Fruit fly (Drosophila melanogaster): ENCODE measurements around the gene gskt.

gskt gene

DNA sequence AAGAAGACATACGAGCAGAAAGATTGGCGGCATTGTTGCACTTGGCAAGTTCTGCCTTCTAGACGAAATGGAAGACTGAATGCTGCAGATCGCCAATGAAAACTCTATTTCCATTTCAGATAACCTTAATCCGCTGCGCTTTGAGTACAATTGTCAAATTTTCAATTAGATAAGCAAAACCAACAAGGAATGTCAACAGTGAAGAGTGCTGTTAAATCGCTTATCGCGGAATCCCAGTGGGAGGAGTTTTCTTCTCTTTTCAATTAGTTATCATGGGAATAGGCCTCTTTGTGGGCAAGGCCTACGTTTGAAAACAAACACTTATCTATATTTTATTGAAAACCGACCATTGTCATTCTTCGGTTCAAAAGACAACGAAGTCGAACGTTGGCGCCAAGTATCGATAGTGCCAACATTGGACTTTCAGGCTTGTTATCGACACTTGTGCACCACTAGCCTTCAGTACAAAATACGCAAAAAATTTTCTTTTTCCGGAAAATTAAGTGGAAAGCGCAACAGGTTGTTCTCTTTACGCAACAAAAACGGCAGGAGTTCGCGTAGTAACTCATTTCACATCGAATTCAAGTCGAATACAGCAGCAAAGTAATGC, 23.1 kb downstream of the gskt start, which contains the start of the genes Ugt35D1 and Gcn2 (continued):
- TF ChIP-seq ab (GFP tag; optimal IDR thresholded peaks at IDR 0.05) (no peak), CG31441 (GFP tag; IDR thresholded peaks at IDR 0.05) (no peak), sob (GFP tag; IDR thresholded peaks at IDR 0.05) (peak; percentile 23; the same call in 1 of the 2 replicates), Dp (GFP tag; optimal IDR thresholded peaks at IDR 0.05) (peak; percentile 94), repo (GFP tag; optimal IDR thresholded peaks at IDR 0.05) (no peak), ERR (GFP tag; optimal IDR thresholded peaks at IDR 0.05) (no peak), HLH54F (GFP tag; optimal IDR thresholded peaks at IDR 0.05) (no peak), H2.0 (GFP tag; IDR thresholded peaks at IDR 0.05) (no peak), slp2 (GFP tag; optimal IDR thresholded peaks at IDR 0.05) (no peak), ken (GFP tag; IDR thresholded peaks at IDR 0.05) (0 out of 3 replicates have a peak, but pooled peaks have one; percentile 24), CG6854 (GFP tag; optimal IDR thresholded peaks at IDR 0.05) (no peak), pb (GFP tag; optimal IDR thresholded peaks at IDR 0.05) (no peak), kni (GFP tag; optimal IDR thresholded peaks at IDR 0.05) (peak; percentile 84), CG13775 (GFP tag; optimal IDR thresholded peaks at IDR 0.05) (no peak), fd96Cb (tag; optimal IDR thresholded peaks at IDR 0.05) (peak; percentile 25), prd (optimal IDR thresholded peaks at IDR 0.05) (no peak), prd (GFP tag; IDR thresholded peaks at IDR 0.05) (peak; percentile 58), pita (GFP tag; optimal IDR thresholded peaks at IDR 0.05) (no peak), CG11504 (tag; optimal IDR thresholded peaks at IDR 0.05) (no peak), Gsc (GFP tag; IDR thresholded peaks at IDR 0.05) (no peak), CG15073 (GFP tag; optimal IDR thresholded peaks at IDR 0.05) (no peak), aop (GFP tag; IDR thresholded peaks at IDR 0.05) (no peak), cad (GFP tag; optimal IDR thresholded peaks at IDR 0.05) (no peak), mld (GFP tag; IDR thresholded peaks at IDR 0.05; ENCODE audit: partially characterized antibody) (no peak), gce (GFP tag; IDR thresholded peaks at IDR 0.05) (peak; percentile 77; the same call in 2 of the 3 replicates), CG11696 (GFP tag; IDR thresholded peaks at IDR 0.05) (no peak), CG8765 (GFP tag; IDR thresholded peaks at IDR 0.05) (no peak), lbe (GFP tag; optimal IDR thresholded peaks at IDR 0.05) (no peak), wdn (GFP tag; IDR thresholded peaks at IDR 0.05) (no peak), CG2202 (tag; optimal IDR thresholded peaks at IDR 0.05) (peak; percentile 70), gfzf (GFP tag; optimal IDR thresholded peaks at IDR 0.05) (no peak), gcm (GFP tag; optimal IDR thresholded peaks at IDR 0.05) (no peak), CG3726 (GFP tag; IDR thresholded peaks at IDR 0.05) (no peak), Ravus (GFP tag; IDR thresholded peaks at IDR 0.05) (no peak), CG10543 (GFP tag; optimal IDR thresholded peaks at IDR 0.05) (no peak), D19B (GFP tag; optimal IDR thresholded peaks at IDR 0.05) (no peak), chn (GFP tag; optimal IDR thresholded peaks at IDR 0.05) (no peak), ara (GFP tag; IDR thresholded peaks at IDR 0.05) (peak; percentile 84), eve (GFP tag; optimal IDR thresholded peaks at IDR 0.05) (no peak), CG1024 (GFP tag; IDR thresholded peaks at IDR 0.05) (peak; percentile 74; the same call in 1 of the 2 replicates), CG11085 (GFP tag; IDR thresholded peaks at IDR 0.05) (no peak), Oli (tag; optimal IDR thresholded peaks at IDR 0.05) (no peak), nerfin-1 (tag; optimal IDR thresholded peaks at IDR 0.05) (no peak), CG14014 (GFP tag; IDR thresholded peaks at IDR 0.05) (no peak), CkIIα-i1 (GFP tag; IDR thresholded peaks at IDR 0.05) (no peak), Oaz (GFP tag; IDR thresholded peaks at IDR 0.05) (no peak), CG10654 (GFP tag; optimal IDR thresholded peaks at IDR 0.05) (no peak), CG33213 (GFP tag; optimal IDR thresholded peaks at IDR 0.05) (no peak), Sin3A (optimal IDR thresholded peaks at IDR 0.05) (no peak), zf30C (GFP tag; optimal IDR thresholded peaks at IDR 0.05) (no peak), Rx (GFP tag; IDR thresholded peaks at IDR 0.05) (no peak), ewg (GFP tag; optimal IDR thresholded peaks at IDR 0.05) (no peak), Chrac-16 (GFP tag; optimal IDR thresholded peaks at IDR 0.05) (no peak)
